Worm (Caenorhabditis elegans): ENCODE measurements around the gene pipp-4P.
A peak's percentile ranks its signal among the peaks of the same experiment; 100 is the strongest.

pipp-4P gene

DNA sequence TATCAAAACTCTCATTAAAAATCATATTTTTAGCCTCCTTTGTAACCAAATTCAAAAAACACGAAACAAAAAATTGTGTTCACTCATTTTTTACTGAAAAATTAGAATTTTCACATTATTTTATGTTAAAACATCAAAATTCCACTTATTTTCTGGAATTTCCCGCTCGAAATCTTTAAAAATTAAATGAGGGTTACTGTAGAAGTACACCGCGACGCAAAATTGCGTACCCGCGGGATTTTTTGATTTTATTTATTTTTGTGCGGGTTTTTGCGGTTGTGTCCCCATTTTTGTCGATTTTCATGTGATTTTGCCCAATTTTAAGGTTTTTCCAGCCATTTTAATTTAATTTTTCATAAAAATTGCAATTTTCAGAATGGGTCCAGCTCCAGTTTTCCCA, 39.3 kb downstream of the pipp-4P start:
- TF ChIP-seq egl-27 (tag; optimal IDR thresholded peaks at IDR 0.05) (no peak), elt-2 (tag; optimal IDR thresholded peaks at IDR 0.05) (no peak), nfya-1 (tag; optimal IDR thresholded peaks at IDR 0.05; ENCODE audit: insufficient read depth) (no peak), eor-1 (tag; optimal IDR thresholded peaks at IDR 0.05) (no peak), mdl-1 (tag; optimal IDR thresholded peaks at IDR 0.05) (no peak), ceh-16 (tag; optimal IDR thresholded peaks at IDR 0.05) (no peak), nhr-67 (tag; optimal IDR thresholded peaks at IDR 0.05) (no peak), nhr-76 (tag; optimal IDR thresholded peaks at IDR 0.05) (no peak)

DNA sequence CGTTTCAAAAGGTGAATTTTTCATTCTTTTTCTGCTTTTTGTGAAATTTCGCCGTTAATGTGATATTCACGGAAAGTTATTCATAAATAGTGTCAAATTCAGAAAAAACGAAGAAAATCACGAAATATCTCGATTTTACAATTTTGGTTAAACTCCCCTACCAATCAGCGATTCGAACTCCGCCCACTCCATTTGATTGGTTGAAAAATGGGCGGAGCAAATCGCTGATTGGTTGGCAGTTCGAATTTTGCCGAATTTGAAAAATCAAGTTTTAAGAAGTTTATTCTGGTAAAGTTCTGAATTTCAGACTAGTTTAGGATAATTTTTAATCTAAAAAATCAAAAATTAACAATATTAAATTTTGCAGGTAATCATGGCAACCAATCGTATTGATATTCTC, 45.6 kb downstream of the pipp-4P start:
- TF ChIP-seq lin-15B (tag; optimal IDR thresholded peaks at IDR 0.05) (no peak), nfya-1 (tag; optimal IDR thresholded peaks at IDR 0.05; ENCODE audit: insufficient read depth) (peak; percentile 93)

DNA sequence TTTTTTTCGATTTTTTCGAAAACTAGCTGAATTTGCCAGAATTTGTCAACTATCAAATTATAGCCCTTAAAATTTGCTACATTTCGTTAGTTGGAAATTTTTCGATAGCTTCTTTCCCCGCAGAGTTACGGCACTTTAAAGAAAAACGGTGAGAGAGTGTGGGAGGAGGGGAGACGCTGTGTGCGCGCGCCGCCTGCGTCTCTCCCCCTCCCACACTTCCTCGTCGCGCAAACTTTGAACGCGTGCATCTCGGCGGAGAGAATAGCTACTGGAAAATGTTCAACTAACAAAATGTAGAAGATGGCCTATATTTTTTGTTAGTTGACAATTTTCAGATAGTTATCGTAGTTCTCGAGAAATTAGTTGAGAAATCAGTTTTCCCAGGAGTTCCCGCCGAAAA, 47.5 kb downstream of the pipp-4P start:
- TF ChIP-seq daf-12 (tag; optimal IDR thresholded peaks at IDR 0.05) = no peak

DNA sequence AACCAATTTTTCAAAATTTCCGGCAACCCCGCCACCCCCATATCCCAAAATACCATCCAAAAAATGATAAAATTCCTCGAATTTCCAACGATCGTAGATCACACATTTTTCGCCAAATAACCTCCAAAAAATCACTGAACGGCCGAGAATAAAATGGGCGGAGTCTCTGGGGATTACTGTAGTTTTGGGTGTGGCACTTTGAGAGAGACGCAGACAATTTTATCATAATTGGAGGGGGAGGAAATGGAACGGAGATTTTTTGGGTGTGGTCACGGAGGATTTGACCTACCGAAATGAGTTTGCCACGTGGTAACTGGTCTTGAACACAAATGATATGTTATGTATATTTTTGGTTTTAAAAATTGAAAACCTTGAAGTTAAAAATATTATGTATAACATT, 49.3 kb downstream of the pipp-4P start:
- TF ChIP-seq nfya-1 (tag; optimal IDR thresholded peaks at IDR 0.05; ENCODE audit: insufficient read depth) (peak; percentile 56), egl-5 (tag; optimal IDR thresholded peaks at IDR 0.05) (no peak)

DNA sequence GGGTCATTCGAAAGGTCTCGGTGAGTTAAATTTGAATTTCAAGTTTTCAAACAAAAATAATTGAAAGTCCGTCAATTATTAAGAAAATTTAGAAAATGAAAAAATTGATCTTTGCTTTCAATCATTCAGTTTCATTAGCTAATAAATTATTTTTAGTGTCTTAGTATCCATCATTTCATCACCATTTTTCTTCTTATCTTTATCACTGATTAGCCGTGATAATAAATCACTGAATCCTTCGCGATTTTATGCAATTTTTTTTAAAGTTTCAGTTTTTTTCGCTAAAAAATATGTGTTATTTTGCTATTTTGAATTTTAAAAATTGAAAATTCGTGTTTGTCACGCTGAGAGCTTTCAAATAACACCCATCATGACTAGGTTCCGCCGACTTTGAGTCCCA, 50.0 kb downstream of the pipp-4P start:
- no peak for TF ChIP-seq nhr-11 (tag; optimal IDR thresholded peaks at IDR 0.05)
- peak; percentile 21 for TF ChIP-seq nhr-23 (tag; optimal IDR thresholded peaks at IDR 0.05)
- TF ChIP-seq elt-3 (tag; optimal IDR thresholded peaks at IDR 0.05) = peak in 1 of 3 experiments; percentile 16
- TF ChIP-seq lin-15B (tag; optimal IDR thresholded peaks at IDR 0.05) = no peak
- no peak for TF ChIP-seq fos-1 (tag; optimal IDR thresholded peaks at IDR 0.05)

DNA sequence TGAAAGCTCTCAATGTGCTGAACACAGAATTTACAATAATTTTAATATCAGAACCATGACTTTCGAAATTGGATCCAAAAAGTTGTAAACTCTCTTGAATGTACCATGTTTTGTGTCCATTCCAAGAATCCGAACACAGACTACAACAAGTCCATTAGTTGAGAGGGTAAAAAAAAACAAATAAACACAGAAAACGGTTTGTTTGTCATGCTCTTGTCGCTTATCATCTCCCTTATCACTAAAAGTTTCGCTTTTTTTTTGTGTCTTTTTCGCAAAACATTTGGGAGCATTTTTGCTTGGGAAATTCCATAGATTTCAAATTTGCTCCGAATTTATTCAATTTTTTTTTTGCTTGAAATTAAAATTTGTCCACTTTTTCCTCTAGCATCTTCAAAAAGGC, 50.4 kb downstream of the pipp-4P start:
- no peak for TF ChIP-seq zag-1 (tag; optimal IDR thresholded peaks at IDR 0.05)
- TF ChIP-seq nhr-25 (tag; optimal IDR thresholded peaks at IDR 0.05) = no peak
- no peak for TF ChIP-seq elt-1 (tag; optimal IDR thresholded peaks at IDR 0.05)
- TF ChIP-seq ztf-4 (tag; optimal IDR thresholded peaks at IDR 0.05) = no peak
- TF ChIP-seq elt-2 (tag; optimal IDR thresholded peaks at IDR 0.05) = peak; percentile 69
- peak; percentile 27 for TF ChIP-seq skn-1 (tag; optimal IDR thresholded peaks at IDR 0.05)
- no peak for TF ChIP-seq fkh-2 (tag; optimal IDR thresholded peaks at IDR 0.05)
- TF ChIP-seq pqm-1 (tag; optimal IDR thresholded peaks at IDR 0.05) = peak; percentile 49
- TF ChIP-seq egl-5 (tag; optimal IDR thresholded peaks at IDR 0.05) = no peak
- TF ChIP-seq pha-4 (tag; optimal IDR thresholded peaks at IDR 0.05) = peak; percentile 67
- TF ChIP-seq ceh-82 (tag; optimal IDR thresholded peaks at IDR 0.05) = no peak

DNA sequence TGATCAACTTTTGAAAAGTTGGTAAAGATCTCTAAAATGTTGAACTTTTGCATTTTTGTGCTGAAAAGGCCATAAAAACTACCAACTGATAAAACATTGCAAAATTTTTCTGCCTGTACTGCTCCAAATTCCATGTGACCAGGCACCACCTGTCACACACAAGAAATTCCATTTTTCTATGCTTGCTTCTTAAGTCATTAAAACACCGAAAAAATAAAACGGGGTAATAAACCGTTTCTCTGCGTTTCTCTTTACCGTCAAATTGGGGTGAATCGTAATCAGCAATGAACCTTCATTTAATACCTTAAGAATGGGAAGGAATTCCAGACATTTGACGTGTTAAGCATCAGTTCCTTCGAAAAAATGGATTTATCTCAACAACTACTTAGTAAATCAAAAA, 51.1 kb downstream of the pipp-4P start:
- TF ChIP-seq elt-2 (tag; optimal IDR thresholded peaks at IDR 0.05) (peak; percentile 94), nhr-25 (tag; optimal IDR thresholded peaks at IDR 0.05) (no peak), eor-1 (tag; optimal IDR thresholded peaks at IDR 0.05) (no peak), pqm-1 (tag; optimal IDR thresholded peaks at IDR 0.05) (peak; percentile 86), nhr-28 (tag; optimal IDR thresholded peaks at IDR 0.05) (no peak), egl-5 (tag; optimal IDR thresholded peaks at IDR 0.05) (no peak), lin-15B (tag; optimal IDR thresholded peaks at IDR 0.05) (no peak), R02D3.7 (tag; optimal IDR thresholded peaks at IDR 0.05) (no peak), zag-1 (tag; optimal IDR thresholded peaks at IDR 0.05) (no peak), unc-62 (GFP tag; optimal IDR thresholded peaks at IDR 0.05) (no peak), nhr-237 (tag; optimal IDR thresholded peaks at IDR 0.05) (no peak), ceh-28 (tag; optimal IDR thresholded peaks at IDR 0.05) (no peak), nhr-11 (tag; optimal IDR thresholded peaks at IDR 0.05) (no peak), snpc-4 (tag; optimal IDR thresholded peaks at IDR 0.05) (no peak), ceh-9 (tag; optimal IDR thresholded peaks at IDR 0.05) (no peak), jun-1 (tag; optimal IDR thresholded peaks at IDR 0.05) (peak; percentile 11), nhr-67 (tag; optimal IDR thresholded peaks at IDR 0.05) (no peak), elt-3 (tag; optimal IDR thresholded peaks at IDR 0.05) (no peak), hmg-11 (tag; optimal IDR thresholded peaks at IDR 0.05) (no peak), nhr-43 (tag; optimal IDR thresholded peaks at IDR 0.05; ENCODE audit: poor library complexity, severe bottlenecking) (no peak), ceh-82 (tag; optimal IDR thresholded peaks at IDR 0.05) (no peak), unc-39 (tag; optimal IDR thresholded peaks at IDR 0.05) (no peak), egl-27 (tag; optimal IDR thresholded peaks at IDR 0.05) (no peak), ztf-11 (tag; optimal IDR thresholded peaks at IDR 0.05) (no peak), pha-4 (tag; optimal IDR thresholded peaks at IDR 0.05) (peak; percentile 37), sea-2 (GFP tag; optimal IDR thresholded peaks at IDR 0.05) (no peak), ama-1 (optimal IDR thresholded peaks at IDR 0.05) (no peak), nhr-77 (tag; optimal IDR thresholded peaks at IDR 0.05) (no peak), tbx-2 (tag; optimal IDR thresholded peaks at IDR 0.05) (no peak), fkh-2 (tag; optimal IDR thresholded peaks at IDR 0.05) (no peak), lsy-12 (tag; optimal IDR thresholded peaks at IDR 0.05) (no peak)
